Worm (Caenorhabditis elegans): ENCODE results near the gene pals-21.

- TF ChIP-seq klf-2 (GFP tag; conservative IDR thresholded peaks at IDR 0.05) (no peak), ztf-23 (GFP tag; IDR thresholded peaks at IDR 0.05) (no peak), flt-1 (GFP tag; IDR thresholded peaks at IDR 0.05) (no peak), T22C8.4 (GFP tag; IDR thresholded peaks at IDR 0.05) (no peak), ref-1 (GFP tag; conservative IDR thresholded peaks at IDR 0.05) (no peak), tab-1 (GFP tag; IDR thresholded peaks at IDR 0.05) (no peak), ztf-29 (GFP tag; IDR thresholded peaks at IDR 0.05) (no peak)
Measured at ce11 chrIII:1355320-1355719, 25.1 kb downstream of the pals-21 start, which contains the start of gene Y82E9BL.1.
